Fruit fly (Drosophila melanogaster) whole organism, pupa: ENCODE data around the gene CG32683.
A peak's percentile ranks its signal among the peaks of the same experiment; 100 is the strongest.

Experiments
- CG10348 ChIP-seq: fragments of 200-800 bp; sonication (Bioruptor generic); IDR thresholded peaks from 2 replicates; pipeline ENCODE4 v1.3.6; 2022; ENCODE audit warnings: missing biosample characterization, missing genetic modification characterization
- CG12605 ChIP-seq: fragments of 200-800 bp; sonication (Bioruptor generic); IDR thresholded peaks from 2 replicates; pipeline ENCODE4 v1.3.6; 2022; ENCODE audit warnings: missing biosample characterization, missing genetic modification characterization
- CG13204 ChIP-seq: fragments of 200-800 bp; sonication (Bioruptor generic); optimal IDR thresholded peaks from 2 replicates; lab custom pipeline; 2018; ENCODE audit warnings: missing biosample characterization, mild to moderate bottlenecking, missing genetic modification characterization, moderate library complexity
- CG14655 ChIP-seq: fragments of 200-800 bp; sonication (Bioruptor generic); optimal IDR thresholded peaks from 3 replicates; lab custom pipeline; 2017; ENCODE audit warnings: mild to moderate bottlenecking, missing biosample characterization, missing genetic modification reagents, missing genetic modification characterization
- CG15710 ChIP-seq: fragments of 200-800 bp; sonication (Bioruptor generic); optimal IDR thresholded peaks from 2 replicates; lab custom pipeline; 2018; ENCODE audit warnings: missing biosample characterization, mild to moderate bottlenecking, missing genetic modification characterization, moderate library complexity
- CG17806 ChIP-seq: fragments of 200-800 bp; sonication (Bioruptor generic); optimal IDR thresholded peaks from 2 replicates; lab custom pipeline; 2018; ENCODE audit warnings: missing biosample characterization, mild to moderate bottlenecking, missing genetic modification characterization, moderate library complexity
- CG32121 ChIP-seq: fragments of 200-800 bp; sonication (Bioruptor generic); IDR thresholded peaks from 2 replicates; pipeline ENCODE4 v1.3.6; 2022; ENCODE audit warnings: missing biosample characterization, missing genetic modification characterization
- CG34367 ChIP-seq: fragments of 200-800 bp; sonication (Bioruptor generic); optimal IDR thresholded peaks from 2 replicates; lab custom pipeline; 2018; ENCODE audit warnings: missing biosample characterization, mild to moderate bottlenecking, missing genetic modification characterization
- CG4496 ChIP-seq: fragments of 200-800 bp; sonication (Bioruptor generic); IDR thresholded peaks from 3 replicates; pipeline ENCODE4 v1.3.6; 2022; ENCODE audit warnings: missing biosample characterization, missing genetic modification characterization
- CG8159 ChIP-seq: fragments of 200-800 bp; sonication (Bioruptor generic); optimal IDR thresholded peaks from 3 replicates; lab custom pipeline; 2018; ENCODE audit warnings: missing biosample characterization, mild to moderate bottlenecking, missing genetic modification characterization, moderate library complexity
- CG8301 ChIP-seq: fragments of 200-800 bp; sonication (Bioruptor generic); optimal IDR thresholded peaks from 2 replicates; lab custom pipeline; 2018; ENCODE audit warnings: missing biosample characterization, mild to moderate bottlenecking, missing genetic modification characterization
- CG9948 ChIP-seq: fragments of 200-800 bp; sonication (Bioruptor generic); optimal IDR thresholded peaks from 2 replicates; lab custom pipeline; 2018; ENCODE audit warnings: missing biosample characterization, mild to moderate bottlenecking, missing genetic modification characterization, moderate library complexity
- D1 ChIP-seq: fragments of 200-800 bp; sonication (Bioruptor generic); optimal IDR thresholded peaks from 2 replicates; lab custom pipeline; 2018; ENCODE audit warnings: missing biosample characterization, mild to moderate bottlenecking, missing genetic modification characterization, moderate library complexity
- EcR ChIP-seq: fragments of 200-800 bp; sonication (Bioruptor generic); optimal IDR thresholded peaks from 3 replicates; lab custom pipeline; 2019; ENCODE audit warnings: missing biosample characterization, missing genetic modification characterization, mild to moderate bottlenecking, moderate library complexity, missing genetic modification reagents
- Ets98B ChIP-seq: fragments of 200-800 bp; sonication (Bioruptor generic); IDR thresholded peaks from 2 replicates; pipeline ENCODE4 v1.3.6; 2022; ENCODE audit warnings: missing biosample characterization, missing genetic modification characterization
- Pif1A ChIP-seq: fragments of 200-800 bp; sonication (Bioruptor generic); optimal IDR thresholded peaks from 3 replicates; lab custom pipeline; 2016; ENCODE audit warnings: missing biosample characterization, missing genetic modification characterization
- Pif1B ChIP-seq: fragments of 200-800 bp; sonication (Bioruptor generic); optimal IDR thresholded peaks from 3 replicates; lab custom pipeline; 2016; ENCODE audit warnings: missing biosample characterization, missing genetic modification characterization
- Snoo ChIP-seq: fragments of 200-800 bp; sonication (Bioruptor generic); optimal IDR thresholded peaks from 3 replicates; lab custom pipeline; 2017; ENCODE audit warnings: missing biosample characterization, mild to moderate bottlenecking, missing genetic modification characterization, inconsistent platforms
- fd96Ca ChIP-seq: fragments of 200-800 bp; sonication (Bioruptor generic); IDR thresholded peaks from 3 replicates; pipeline ENCODE4 v1.3.6; 2022; ENCODE audit warnings: missing biosample characterization, missing genetic modification characterization
- gl ChIP-seq: fragments of 200-800 bp; sonication (Bioruptor generic); optimal IDR thresholded peaks from 2 replicates; lab custom pipeline; 2018; ENCODE audit warnings: missing biosample characterization, mild to moderate bottlenecking, missing genetic modification characterization
- rn ChIP-seq: fragments of 200-800 bp; sonication (Bioruptor generic); IDR thresholded peaks from 2 replicates; pipeline ENCODE4 v1.3.6; 2022; ENCODE audit warnings: missing biosample characterization, missing genetic modification characterization

CG32683 gene

DNA sequence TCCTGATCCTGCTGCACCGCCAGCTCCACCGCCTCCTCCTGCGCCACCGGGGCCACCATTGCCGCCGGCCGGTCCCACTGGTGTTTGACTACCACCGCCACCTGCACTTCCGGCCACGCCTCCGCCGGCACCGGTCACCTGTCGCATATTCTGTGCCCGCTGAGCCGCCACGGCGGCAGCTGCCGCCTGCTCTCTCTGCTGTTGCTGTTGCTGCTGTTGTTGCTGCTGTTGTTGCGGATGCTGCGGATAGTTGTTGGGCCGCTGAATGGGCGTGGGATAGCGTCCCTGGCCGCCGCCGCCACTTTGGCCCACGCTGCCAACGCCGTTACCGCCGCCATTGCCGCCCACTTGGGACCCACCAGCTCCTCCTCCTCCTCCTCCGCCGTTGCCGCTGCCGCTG lies 9.8 kb upstream of the CG32683 start:
- TF ChIP-seq CG32121 (GFP tag; lab: Robert Waterston, UW) = no peak
- TF ChIP-seq gl (tag; lab: Kevin White, UChicago) = no peak
- TF ChIP-seq Pif1A (GFP tag; lab: Kevin White, UChicago) = no peak
- no peak for TF ChIP-seq CG17806
- no peak for TF ChIP-seq rn
- TF ChIP-seq fd96Ca (GFP tag; lab: Robert Waterston, UW) = no peak

DNA sequence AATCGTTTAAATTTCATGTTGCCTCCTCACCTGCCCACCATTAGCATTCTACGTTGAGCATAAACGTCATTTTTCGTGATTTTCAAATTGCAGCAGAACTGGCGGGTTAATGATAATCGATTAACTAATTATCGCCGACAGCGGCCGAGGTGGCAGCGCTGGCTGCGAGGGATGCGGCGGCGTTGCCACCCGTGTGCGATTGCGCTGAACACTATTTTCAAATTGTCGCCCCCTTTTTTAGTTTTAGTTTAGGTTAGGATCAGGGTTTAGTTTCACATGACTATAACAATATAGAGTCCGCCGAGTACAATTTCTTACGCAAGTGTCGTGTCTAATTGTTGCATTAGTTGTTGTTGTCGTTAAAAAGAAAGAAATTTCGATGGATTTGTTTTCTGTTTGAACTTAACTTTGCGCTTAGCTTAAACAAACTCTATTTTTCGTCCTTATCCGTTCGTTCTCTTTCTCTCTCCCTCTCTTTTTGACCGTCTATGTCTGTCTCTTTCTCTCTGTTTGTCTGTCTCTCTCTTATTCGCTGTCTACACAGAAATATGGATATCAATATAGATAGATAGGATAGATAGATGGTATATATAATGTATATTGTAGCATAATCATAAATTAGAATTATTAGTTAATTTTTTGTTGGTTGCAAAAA lies 8.5 kb upstream of the CG32683 start:
- TF ChIP-seq fd96Ca (GFP tag; lab: Robert Waterston, UW) = peak; percentile 40; the same call in 1 of the 3 replicates
- TF ChIP-seq Pif1B = no peak
- 0 out of 3 replicates have a peak, but pooled peaks have one; percentile 22 for TF ChIP-seq CG4496 (GFP tag; lab: Robert Waterston, UW)
- no peak for TF ChIP-seq EcR
- no peak for TF ChIP-seq CG17806
- TF ChIP-seq gl (tag; lab: Kevin White, UChicago) = no peak

DNA sequence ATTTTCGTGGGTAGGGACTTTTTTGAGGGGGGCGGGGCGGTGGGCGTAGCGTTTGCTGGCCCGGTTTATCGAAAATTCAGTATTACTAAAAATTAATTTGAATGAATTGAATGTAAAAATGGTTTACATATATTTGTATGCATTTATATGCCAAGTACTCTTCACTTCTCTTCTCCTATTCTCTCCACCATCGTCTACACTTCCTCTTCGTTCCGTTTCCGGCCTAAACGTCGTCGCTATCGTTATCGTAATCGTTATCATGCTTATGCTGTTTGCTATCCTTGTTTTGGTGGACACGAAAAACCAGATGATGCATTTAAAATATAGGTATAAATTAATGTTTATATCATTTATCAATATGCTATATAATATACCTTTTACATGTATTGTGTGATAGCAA lies 7.2 kb upstream of the CG32683 start:
- TF ChIP-seq CG34367 (tag; lab: Kevin White, UChicago) = peak; percentile 2
- no peak for TF ChIP-seq CG14655 (GFP tag; lab: Kevin White, UChicago)

DNA sequence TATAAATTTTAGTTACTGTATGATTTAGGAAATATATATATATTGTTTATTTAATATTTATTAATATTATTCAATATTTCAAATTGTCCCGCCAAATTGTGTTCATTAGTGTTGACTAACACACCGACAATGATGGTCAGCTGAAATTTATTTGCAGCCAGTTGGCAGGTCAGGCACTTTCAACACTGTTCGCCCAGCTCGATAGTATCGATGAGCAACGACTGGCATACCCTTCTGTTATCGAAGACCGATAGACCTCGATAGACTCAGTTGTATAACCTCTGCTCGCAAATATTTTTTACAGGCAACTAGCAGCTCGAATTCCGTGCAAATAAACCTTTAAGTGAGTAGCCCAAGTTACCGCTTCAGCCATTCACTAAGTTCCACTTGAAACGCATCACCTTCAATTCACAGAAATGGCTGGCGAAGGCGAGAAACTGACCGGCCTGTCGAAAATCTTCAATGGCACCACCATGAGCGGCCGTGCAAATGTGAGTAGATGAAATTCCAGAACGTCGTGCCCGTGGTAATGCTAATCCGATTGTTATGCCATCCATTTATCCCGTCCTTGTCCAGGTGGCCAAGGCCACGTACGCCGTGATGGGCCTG lies 5.9 kb upstream of the CG32683 start, which contains the start of gene Neb-cGP:
TSS of gene Neb-cGP (plus strand) at position 231 of the 609 bp plus-strand sequence.
- TF ChIP-seq CG4496 (GFP tag; lab: Robert Waterston, UW) = peak; percentile 59; the same call in 2 of the 3 replicates
- TF ChIP-seq CG12605 (GFP tag; lab: Robert Waterston, UW) = no peak
- peak; percentile 19 for TF ChIP-seq Snoo (tag; lab: Kevin White, UChicago)
- peak; percentile 22 for TF ChIP-seq Pif1B
- TF ChIP-seq rn = no peak
- TF ChIP-seq CG15710 (tag; lab: Kevin White, UChicago) = peak; percentile 33

DNA sequence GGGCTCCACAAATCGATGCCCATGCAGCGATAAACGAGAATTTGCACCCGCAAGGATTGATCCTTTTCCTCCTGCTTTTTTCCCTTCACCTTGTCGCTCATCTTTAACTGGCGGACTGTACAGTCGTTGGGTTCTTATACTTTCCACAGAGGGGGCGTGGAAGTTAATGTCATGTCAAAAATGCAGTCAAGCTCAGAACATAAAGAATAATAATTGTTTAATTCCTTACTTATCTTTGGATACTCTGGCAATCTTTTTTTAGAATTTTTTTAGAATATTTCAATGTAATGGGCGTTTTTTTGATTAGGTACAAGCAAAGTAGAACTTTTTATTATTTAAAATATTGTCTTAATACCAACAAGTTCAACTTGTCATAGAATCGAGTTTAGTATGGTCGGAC lies 4.9 kb upstream of the CG32683 start, which contains the start of gene Or9a:
TSS of gene Or9a (minus strand) at position 101 of the 400 bp plus-strand sequence.
- TF ChIP-seq CG14655 (GFP tag; lab: Kevin White, UChicago) (no peak), CG8159 (tag; lab: Kevin White, UChicago) (no peak), gl (tag; lab: Kevin White, UChicago) (no peak), CG12605 (GFP tag; lab: Robert Waterston, UW) (no peak), CG32121 (GFP tag; lab: Robert Waterston, UW) (no peak), D1 (no peak), Ets98B (GFP tag; lab: Robert Waterston, UW) (no peak), EcR (no peak), Pif1A (GFP tag; lab: Kevin White, UChicago) (no peak), CG10348 (GFP tag; lab: Robert Waterston, UW) (no peak), CG13204 (GFP tag; lab: Kevin White, UChicago) (no peak), CG9948 (no peak), CG4496 (GFP tag; lab: Robert Waterston, UW) (no peak), Snoo (tag; lab: Kevin White, UChicago) (no peak), Pif1B (no peak), CG15710 (tag; lab: Kevin White, UChicago) (no peak)

DNA sequence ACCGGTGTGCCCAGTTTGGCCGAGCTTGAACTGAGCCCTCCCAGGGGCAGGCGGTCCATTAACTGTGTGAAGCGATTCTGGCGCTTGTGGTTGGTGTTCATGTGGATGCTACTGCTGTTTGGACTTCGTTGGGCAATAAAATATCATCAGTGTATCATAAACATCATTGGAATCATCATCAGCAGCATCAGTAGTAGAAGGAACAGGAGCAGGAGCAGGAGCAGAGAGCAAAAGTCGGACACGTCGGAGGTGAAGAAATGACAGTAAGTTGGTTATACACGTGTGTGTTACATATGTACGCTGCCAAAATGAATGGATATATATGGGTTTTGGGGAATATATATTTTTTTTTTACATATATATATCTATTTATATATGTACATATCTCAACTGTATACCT lies 22.0 kb downstream of the CG32683 start, which contains the start of gene CG12640:
TSS of gene CG12640 (minus strand) at position 101 of the 400 bp plus-strand sequence.
- no peak for TF ChIP-seq Pif1B
- no peak for TF ChIP-seq rn
- TF ChIP-seq EcR = no peak
- no peak for TF ChIP-seq CG34367 (tag; lab: Kevin White, UChicago)
- no peak for TF ChIP-seq CG12605 (GFP tag; lab: Robert Waterston, UW)
- TF ChIP-seq Snoo (tag; lab: Kevin White, UChicago) = no peak
- no peak for TF ChIP-seq CG14655 (GFP tag; lab: Kevin White, UChicago)
- no peak for TF ChIP-seq gl (tag; lab: Kevin White, UChicago)
- no peak for TF ChIP-seq CG4496 (GFP tag; lab: Robert Waterston, UW)
- TF ChIP-seq CG8301 (tag; lab: Kevin White, UChicago) = no peak
- TF ChIP-seq fd96Ca (GFP tag; lab: Robert Waterston, UW) = no peak
- no peak for TF ChIP-seq CG9948
- TF ChIP-seq CG32121 (GFP tag; lab: Robert Waterston, UW) = no peak
- no peak for TF ChIP-seq D1
- TF ChIP-seq Ets98B (GFP tag; lab: Robert Waterston, UW) = no peak
- no peak for TF ChIP-seq Pif1A (GFP tag; lab: Kevin White, UChicago)
- TF ChIP-seq CG15710 (tag; lab: Kevin White, UChicago) = no peak
- no peak for TF ChIP-seq CG17806
- TF ChIP-seq CG8159 (tag; lab: Kevin White, UChicago) = no peak
- no peak for TF ChIP-seq CG10348 (GFP tag; lab: Robert Waterston, UW)
